Fruit fly (Drosophila melanogaster) S2 (cell line): ENCODE data around the gene nerfin-1.

ENCODE experiments used
- CG8478 ChIP-seq: fragments of >200 bp; optimal IDR thresholded peaks from 2 replicates; lab custom pipeline; 2018
- CTCF ChIP-seq, 2 experiments: fragments of >200 bp; optimal IDR thresholded peaks; 2 replicates each; lab custom pipeline; 2018

DNA sequence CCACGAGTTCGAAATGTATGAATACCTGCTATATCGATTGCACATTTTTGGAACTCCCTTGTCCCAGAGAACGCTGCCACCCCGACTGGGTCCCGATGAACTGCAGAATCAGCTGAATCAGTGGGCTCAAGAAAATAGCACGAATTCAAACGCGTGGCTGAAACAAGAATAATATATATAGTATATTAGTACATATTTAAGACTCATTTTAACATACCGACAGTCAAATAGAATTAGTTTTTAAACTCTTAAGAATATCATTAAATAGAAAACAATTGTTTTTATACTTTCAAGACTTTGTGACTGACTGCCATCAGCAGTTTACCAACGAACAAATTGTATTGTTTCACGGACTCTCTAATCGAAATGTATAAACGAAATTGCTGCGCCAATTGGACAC, 11.8 kb upstream of the nerfin-1 start, which contains the start of gene CG34057:
- TF ChIP-seq CG8478 (lab: Kevin White, UChicago) = no peak
- no peak for TF ChIP-seq CTCF (optimal IDR thresholded peaks at IDR 0.05; lab: Kevin White, UChicago)
